Fruit fly (Drosophila melanogaster) ovary, adult (tissue): ENCODE data around the gene Gnpnat.

Experiments
- CG17801 ChIP-seq: fragments of 200-800 bp; optimal IDR thresholded peaks from 2 replicates; lab custom pipeline; 2019; ENCODE audit warnings: missing biosample characterization, mild to moderate bottlenecking, missing genetic modification characterization, moderate library complexity; ENCODE audit not compliant: partially characterized antibody

The Gnpnat gene

dm6 chr3R:29770930-29771329 lies 32.9 kb downstream of the Gnpnat start:
- no peak for TF ChIP-seq CG17801 (GFP tag; lab: Kevin White, UChicago)

- no peak for TF ChIP-seq CG17801 (GFP tag; lab: Kevin White, UChicago)
Observed at dm6 chr3R:29771645-29772089, 33.6 kb downstream of the Gnpnat start.

dm6 chr3R:29772090-29772794 lies 34.2 kb downstream of the Gnpnat start:
- no peak for TF ChIP-seq CG17801 (GFP tag; lab: Kevin White, UChicago)

- peak; percentile 52 for TF ChIP-seq CG17801 (GFP tag; lab: Kevin White, UChicago)
Observed at dm6 chr3R:29772795-29773331, 34.8 kb downstream of the Gnpnat start.

dm6 chr3R:29773833-29774324 lies 35.8 kb downstream of the Gnpnat start:
- peak; percentile 69 for TF ChIP-seq CG17801 (GFP tag; lab: Kevin White, UChicago)

- peak; percentile 11 for TF ChIP-seq CG17801 (GFP tag; lab: Kevin White, UChicago)
Observed at dm6 chr3R:29774360-29775193, 36.5 kb downstream of the Gnpnat start.

- no peak for TF ChIP-seq CG17801 (GFP tag; lab: Kevin White, UChicago)
Observed at dm6 chr3R:29775755-29776686, 37.9 kb downstream of the Gnpnat start.

dm6 chr3R:29777213-29777612 lies 39.1 kb downstream of the Gnpnat start:
- no peak for TF ChIP-seq CG17801 (GFP tag; lab: Kevin White, UChicago)

- TF ChIP-seq CG17801 (GFP tag; lab: Kevin White, UChicago): no peak
Observed at dm6 chr3R:29778139-29778984, 40.3 kb downstream of the Gnpnat start.

dm6 chr3R:29778985-29779298 lies 40.9 kb downstream of the Gnpnat start:
- no peak for TF ChIP-seq CG17801 (GFP tag; lab: Kevin White, UChicago)

dm6 chr3R:29780402-29781029 lies 42.4 kb downstream of the Gnpnat start, which contains the start of gene fig:
Gene fig (minus strand): TSS chr3R:29780452.
- TF ChIP-seq CG17801 (GFP tag; lab: Kevin White, UChicago): no peak

dm6 chr3R:29781874-29782273 lies 43.8 kb downstream of the Gnpnat start:
- TF ChIP-seq CG17801 (GFP tag; lab: Kevin White, UChicago): no peak

- TF ChIP-seq CG17801 (GFP tag; lab: Kevin White, UChicago): peak; percentile 61
Observed at dm6 chr3R:29782367-29782766, 44.3 kb downstream of the Gnpnat start.
